Worm (Caenorhabditis elegans) whole organism, late embryonic: Measurements from ENCODE around the gene F32G8.3.

Experiments
- C38D4.7 ChIP-seq: fragments of 200-800 bp; sonication (Bioruptor generic); optimal IDR thresholded peaks from 2 replicates; lab custom pipeline; 2018; ENCODE audit warnings: mild to moderate bottlenecking, missing genetic modification characterization, moderate library complexity, missing compliant biosample characterization
- ahr-1 ChIP-seq: sonication (generic microtip); optimal IDR thresholded peaks from 2 replicates; lab custom pipeline; 2016; ENCODE audit warnings: missing genetic modification characterization, missing compliant biosample characterization
- ama-1 ChIP-seq: fragments of 150-350 bp; optimal IDR thresholded peaks from 2 replicates; lab custom pipeline; 2014
- ceh-14 ChIP-seq: sonication (generic microtip); optimal IDR thresholded peaks from 2 replicates; lab custom pipeline; 2016; ENCODE audit warnings: missing genotype, missing genetic modification characterization, missing compliant biosample characterization
- ceh-19 ChIP-seq: fragments of 200-800 bp; sonication (Bioruptor generic); optimal IDR thresholded peaks from 2 replicates; lab custom pipeline; 2018; ENCODE audit warnings: mild to moderate bottlenecking, missing genetic modification characterization, missing compliant biosample characterization
- ceh-2 ChIP-seq: sonication (generic microtip); optimal IDR thresholded peaks from 2 replicates; lab custom pipeline; 2016; ENCODE audit warnings: missing genotype, missing genetic modification characterization, missing compliant biosample characterization
- ceh-22 ChIP-seq: sonication (generic microtip); optimal IDR thresholded peaks from 2 replicates; lab custom pipeline; 2017; ENCODE audit warnings: missing biosample characterization, missing genetic modification characterization
- ceh-24 ChIP-seq: sonication (generic microtip); optimal IDR thresholded peaks from 2 replicates; lab custom pipeline; 2016; ENCODE audit warnings: mild to moderate bottlenecking, missing genetic modification characterization, missing compliant biosample characterization
- ceh-30 ChIP-seq: fragments of 150-350 bp; optimal IDR thresholded peaks from 2 replicates; lab custom pipeline; 2014; ENCODE audit warnings: missing biosample characterization, missing genetic modification characterization
- ceh-31 ChIP-seq: sonication (generic microtip); optimal IDR thresholded peaks from 2 replicates; lab custom pipeline; 2016; ENCODE audit warnings: missing genetic modification characterization, missing compliant biosample characterization
- ceh-34 ChIP-seq: sonication (generic microtip); optimal IDR thresholded peaks from 2 replicates; lab custom pipeline; 2016; ENCODE audit warnings: mild to moderate bottlenecking, missing genetic modification characterization, missing compliant biosample characterization
- ceh-6 ChIP-seq: fragments of 200-800 bp; sonication (Bioruptor generic); optimal IDR thresholded peaks from 2 replicates; lab custom pipeline; 2018; ENCODE audit warnings: mild to moderate bottlenecking, missing genetic modification characterization, missing compliant biosample characterization
- ceh-9 ChIP-seq: sonication (generic microtip); optimal IDR thresholded peaks from 2 replicates; lab custom pipeline; 2016; ENCODE audit warnings: mild to moderate bottlenecking, missing genetic modification characterization, inconsistent platforms, missing compliant biosample characterization
- che-1 ChIP-seq: sonication (generic microtip); optimal IDR thresholded peaks from 2 replicates; lab custom pipeline; 2016; ENCODE audit warnings: mild to moderate bottlenecking, missing genetic modification characterization, missing compliant biosample characterization
- elt-4 ChIP-seq: sonication (generic microtip); optimal IDR thresholded peaks from 2 replicates; lab custom pipeline; 2016; ENCODE audit warnings: missing genetic modification characterization, missing compliant biosample characterization
- ets-4 ChIP-seq: sonication (generic microtip); optimal IDR thresholded peaks from 2 replicates; lab custom pipeline; 2016; ENCODE audit warnings: missing genetic modification characterization, missing compliant biosample characterization
- fax-1 ChIP-seq: sonication (generic microtip); optimal IDR thresholded peaks from 2 replicates; lab custom pipeline; 2016; ENCODE audit warnings: missing genotype, missing genetic modification characterization, missing compliant biosample characterization
- fkh-6 ChIP-seq: sonication (generic microtip); optimal IDR thresholded peaks from 2 replicates; lab custom pipeline; 2016; ENCODE audit warnings: missing genetic modification characterization, missing compliant biosample characterization
- hlh-30 ChIP-seq: sonication (generic microtip); optimal IDR thresholded peaks from 2 replicates; lab custom pipeline; 2017; ENCODE audit warnings: antibody characterized with exemption, missing genetic modification characterization, missing compliant biosample characterization; ENCODE audit not compliant: insufficient read depth
- hlh-6 ChIP-seq: sonication (generic microtip); optimal IDR thresholded peaks from 2 replicates; lab custom pipeline; 2016; ENCODE audit warnings: missing genotype, missing genetic modification characterization, missing compliant biosample characterization
- hlh-8 ChIP-seq: sonication (generic microtip); optimal IDR thresholded peaks from 2 replicates; lab custom pipeline; 2016; ENCODE audit warnings: missing genotype, missing genetic modification characterization, missing compliant biosample characterization
- lin-11 ChIP-seq: fragments of 200-800 bp; sonication (Bioruptor generic); optimal IDR thresholded peaks from 2 replicates; lab custom pipeline; 2018; ENCODE audit warnings: mild to moderate bottlenecking, missing genetic modification characterization, missing compliant biosample characterization
- nfya-1 ChIP-seq: sonication (generic microtip); optimal IDR thresholded peaks from 2 replicates; lab custom pipeline; 2017; ENCODE audit warnings: missing genetic modification characterization, mild to moderate bottlenecking, missing compliant biosample characterization, antibody characterized with exemption, moderate library complexity
- pag-3 ChIP-seq: sonication (generic microtip); optimal IDR thresholded peaks from 2 replicates; lab custom pipeline; 2016; ENCODE audit warnings: missing compliant biosample characterization, missing genetic modification characterization, borderline replicate concordance
- pat-9 ChIP-seq: fragments of 200-800 bp; sonication (Bioruptor generic); optimal IDR thresholded peaks from 2 replicates; lab custom pipeline; 2018; ENCODE audit warnings: mild to moderate bottlenecking, missing genetic modification characterization, moderate library complexity, missing compliant biosample characterization
- pax-1 ChIP-seq: fragments of 150-350 bp; optimal IDR thresholded peaks from 2 replicates; lab custom pipeline; 2014; ENCODE audit warnings: missing biosample characterization, missing genetic modification characterization
- pha-4 ChIP-seq: fragments of 150-350 bp; optimal IDR thresholded peaks from 2 replicates; lab custom pipeline; 2018; ENCODE audit warnings: missing biosample characterization, missing genetic modification reagents, missing genetic modification characterization
- pros-1 ChIP-seq: fragments of 150-350 bp; optimal IDR thresholded peaks from 2 replicates; lab custom pipeline; 2014; ENCODE audit warnings: missing biosample characterization, missing genetic modification reagents, missing genetic modification characterization
- rnt-1 ChIP-seq: sonication (generic microtip); optimal IDR thresholded peaks from 2 replicates; lab custom pipeline; 2016; ENCODE audit warnings: missing genetic modification characterization, missing compliant biosample characterization
- sdc-2 ChIP-seq: sonication (generic microtip); optimal IDR thresholded peaks from 2 replicates; lab custom pipeline; 2016; ENCODE audit warnings: missing genotype, missing genetic modification characterization, missing compliant biosample characterization
- sox-2 ChIP-seq: fragments of 200-800 bp; sonication (Bioruptor generic); IDR thresholded peaks from 2 replicates; pipeline ENCODE4 v1.3.6; 2022; ENCODE audit warnings: missing genetic modification reagents, missing genetic modification characterization, missing compliant biosample characterization
- sox-4 ChIP-seq: sonication (generic microtip); optimal IDR thresholded peaks from 2 replicates; lab custom pipeline; 2017; ENCODE audit warnings: mild to moderate bottlenecking, missing genetic modification characterization, inconsistent platforms, missing compliant biosample characterization
- syd-9 ChIP-seq: sonication (generic microtip); optimal IDR thresholded peaks from 2 replicates; lab custom pipeline; 2016; ENCODE audit warnings: mild to moderate bottlenecking, missing genetic modification characterization, moderate library complexity, missing compliant biosample characterization
- tbx-2 ChIP-seq: sonication (generic microtip); optimal IDR thresholded peaks from 2 replicates; lab custom pipeline; 2016; ENCODE audit warnings: missing genetic modification characterization, missing compliant biosample characterization
- ttx-3 ChIP-seq: sonication (generic microtip); optimal IDR thresholded peaks from 2 replicates; lab custom pipeline; 2016; ENCODE audit warnings: missing genetic modification reagents, missing genetic modification characterization, missing compliant biosample characterization
- unc-3 ChIP-seq, 2 experiments: fragments of 200-800 bp in 1 of 2; sonication (Bioruptor generic) in 1 of 2; sonication (generic microtip) in 1 of 2; conservative IDR thresholded peaks in 1 of 2; optimal IDR thresholded peaks in 1 of 2; 2 replicates each; pipeline versions ENCODE4 v1.3.6 to Lab custom; 2016 to 2022; ENCODE audit warnings: missing compliant biosample characterization in 2 of 2, missing genetic modification characterization in 2 of 2, missing genetic modification reagents in 1 of 2
- unc-55 ChIP-seq: sonication (generic microtip); optimal IDR thresholded peaks from 2 replicates; lab custom pipeline; 2017; ENCODE audit warnings: missing biosample characterization, missing genetic modification reagents, missing genetic modification characterization
- unc-86 ChIP-seq: sonication (generic microtip); optimal IDR thresholded peaks from 2 replicates; lab custom pipeline; 2016; ENCODE audit warnings: missing genetic modification characterization, missing compliant biosample characterization
- zip-5 ChIP-seq: sonication (generic microtip); optimal IDR thresholded peaks from 2 replicates; lab custom pipeline; 2016; ENCODE audit warnings: missing genetic modification characterization, missing compliant biosample characterization

Gene F32G8.3

ce11 chrV:10555239-10555638, at the start of gene F32G8.3:
F32G8.3 (minus strand) TSS chrV:10555339.
- TF ChIP-seq unc-55 (no peak), fax-1 (tag; lab: Kevin White, UChicago) (no peak), tbx-2 (tag; lab: Kevin White, UChicago) (no peak), che-1 (tag; lab: Kevin White, UChicago) (no peak), ceh-9 (tag; lab: Kevin White, UChicago) (no peak)

- TF ChIP-seq ceh-14 (tag; lab: Kevin White, UChicago) (no peak), ceh-19 (no peak), nfya-1 (tag; lab: Kevin White, UChicago) (no peak), hlh-30 (tag; lab: Kevin White, UChicago) (no peak), ets-4 (no peak), ama-1 (lab: Kevin White, UChicago) (no peak), C38D4.7 (no peak), pat-9 (no peak), pag-3 (tag; lab: Kevin White, UChicago) (no peak), ttx-3 (no peak)
- TF ChIP-seq, all 69 proteins: peak for 0
Observed at ce11 chrV:10602051-10602937, 47.2 kb upstream of the F32G8.3 start, which contains the start of gene H27A22.1. H27A22.1 (plus strand) TSS chrV:10602555.

ce11 chrV:10598670-10599154, 43.6 kb upstream of the F32G8.3 start, which contains the start of gene scpl-4:
scpl-4 (plus strand) TSS chrV:10599104.
- TF ChIP-seq ceh-19: no peak
- no peak for TF ChIP-seq sox-4 (tag; lab: Kevin White, UChicago)
- no peak for TF ChIP-seq zip-5 (tag; lab: Kevin White, UChicago)
- TF ChIP-seq ceh-31 (tag; lab: Kevin White, UChicago): no peak
- no peak for TF ChIP-seq pax-1 (tag; lab: Kevin White, UChicago)
- TF ChIP-seq, all 69 proteins: peak for 0

- TF ChIP-seq ceh-6 (GFP tag; lab: Kevin White, UChicago) (no peak), pros-1 (tag; lab: Kevin White, UChicago) (no peak), ceh-30 (no peak), sox-4 (tag; lab: Kevin White, UChicago) (no peak), hlh-6 (no peak), elt-4 (tag; lab: Kevin White, UChicago) (no peak), unc-3 (GFP tag; conservative IDR thresholded peaks at IDR 0.05; lab: Robert Waterston, UW) (no peak), unc-3 (tag; optimal IDR thresholded peaks at IDR 0.05; lab: Kevin White, UChicago) (no peak), unc-86 (tag; lab: Kevin White, UChicago) (no peak), ceh-2 (no peak), sdc-2 (tag; lab: Kevin White, UChicago) (no peak), ceh-22 (tag; lab: Kevin White, UChicago) (no peak), ceh-24 (tag; lab: Kevin White, UChicago) (no peak), fkh-6 (tag; lab: Kevin White, UChicago) (no peak)
Observed at ce11 chrV:10597234-10597633, 42.1 kb upstream of the F32G8.3 start, which contains the start of gene T21C9.13. T21C9.13 (plus strand) TSS chrV:10597266.

ce11 chrV:10594810-10595209, 39.7 kb upstream of the F32G8.3 start, which contains the start of gene T21C9.11:
T21C9.11 (minus strand) TSS chrV:10594910.
- no peak for TF ChIP-seq sox-2
- TF ChIP-seq lin-11: no peak
- no peak for TF ChIP-seq sox-4 (tag; lab: Kevin White, UChicago)
- TF ChIP-seq zip-5 (tag; lab: Kevin White, UChicago): no peak
- no peak for TF ChIP-seq ahr-1 (tag; lab: Kevin White, UChicago)
- no peak for TF ChIP-seq unc-86 (tag; lab: Kevin White, UChicago)
- no peak for TF ChIP-seq rnt-1 (tag; lab: Kevin White, UChicago)
- no peak for TF ChIP-seq ets-4
- no peak for TF ChIP-seq hlh-8
- TF ChIP-seq unc-3 (GFP tag; conservative IDR thresholded peaks at IDR 0.05; lab: Robert Waterston, UW): no peak
- no peak for TF ChIP-seq unc-3 (tag; optimal IDR thresholded peaks at IDR 0.05; lab: Kevin White, UChicago)
- TF ChIP-seq syd-9 (tag; lab: Kevin White, UChicago): no peak
- TF ChIP-seq ceh-31 (tag; lab: Kevin White, UChicago): no peak
- no peak for TF ChIP-seq ceh-34
- TF ChIP-seq che-1 (tag; lab: Kevin White, UChicago): no peak
- TF ChIP-seq pha-4 (tag; lab: Kevin White, UChicago): no peak
- TF ChIP-seq ceh-24 (tag; lab: Kevin White, UChicago): no peak
- TF ChIP-seq pros-1 (tag; lab: Kevin White, UChicago): no peak
- no peak for TF ChIP-seq sdc-2 (tag; lab: Kevin White, UChicago)
- TF ChIP-seq, all 69 proteins: peak for 0
